Worm (Caenorhabditis elegans) whole organism, midembryonic: ENCODE data around the gene F49E8.7.

Experiments
- T22C8.4 ChIP-seq: fragments of 200-800 bp; sonication (Bioruptor generic); IDR thresholded peaks from 2 replicates; pipeline ENCODE4 v1.3.6; 2022; ENCODE audit warnings: missing genetic modification characterization, missing compliant biosample characterization
- cog-1 ChIP-seq: sonication (generic microtip); optimal IDR thresholded peaks from 2 replicates; lab custom pipeline; 2016; ENCODE audit warnings: missing genetic modification characterization, missing compliant biosample characterization
- flt-1 ChIP-seq: fragments of 200-800 bp; sonication (Bioruptor generic); IDR thresholded peaks from 2 replicates; pipeline ENCODE4 v1.3.6; 2022; ENCODE audit warnings: missing genetic modification characterization, missing compliant biosample characterization
- klf-2 ChIP-seq: fragments of 200-800 bp; sonication (Bioruptor generic); conservative IDR thresholded peaks from 2 replicates; pipeline ENCODE4 v1.3.6; 2022; ENCODE audit warnings: missing genetic modification reagents, missing genetic modification characterization, missing compliant biosample characterization
- med-1 ChIP-seq: sonication (generic microtip); optimal IDR thresholded peaks from 2 replicates; lab custom pipeline; 2017; ENCODE audit warnings: missing genetic modification characterization, mild to moderate bottlenecking, missing compliant biosample characterization, antibody characterized with exemption, missing genetic modification reagents; ENCODE audit not compliant: insufficient read depth
- ref-1 ChIP-seq: fragments of 200-800 bp; sonication (Bioruptor generic); conservative IDR thresholded peaks from 2 replicates; pipeline ENCODE4 v1.3.6; 2022; ENCODE audit warnings: missing genetic modification reagents, missing genetic modification characterization, missing compliant biosample characterization
- tab-1 ChIP-seq: fragments of 200-800 bp; sonication (Bioruptor generic); IDR thresholded peaks from 2 replicates; pipeline ENCODE4 v1.3.6; 2022; ENCODE audit warnings: missing genetic modification characterization, missing compliant biosample characterization
- ztf-23 ChIP-seq: fragments of 200-800 bp; sonication (Bioruptor generic); IDR thresholded peaks from 2 replicates; pipeline ENCODE4 v1.3.6; 2022; ENCODE audit warnings: missing genetic modification reagents, missing genetic modification characterization, missing compliant biosample characterization
- ztf-29 ChIP-seq: fragments of 200-800 bp; sonication (Bioruptor generic); IDR thresholded peaks from 2 replicates; pipeline ENCODE4 v1.3.6; 2022; ENCODE audit warnings: missing genetic modification reagents, missing genetic modification characterization, missing compliant biosample characterization

DNA sequence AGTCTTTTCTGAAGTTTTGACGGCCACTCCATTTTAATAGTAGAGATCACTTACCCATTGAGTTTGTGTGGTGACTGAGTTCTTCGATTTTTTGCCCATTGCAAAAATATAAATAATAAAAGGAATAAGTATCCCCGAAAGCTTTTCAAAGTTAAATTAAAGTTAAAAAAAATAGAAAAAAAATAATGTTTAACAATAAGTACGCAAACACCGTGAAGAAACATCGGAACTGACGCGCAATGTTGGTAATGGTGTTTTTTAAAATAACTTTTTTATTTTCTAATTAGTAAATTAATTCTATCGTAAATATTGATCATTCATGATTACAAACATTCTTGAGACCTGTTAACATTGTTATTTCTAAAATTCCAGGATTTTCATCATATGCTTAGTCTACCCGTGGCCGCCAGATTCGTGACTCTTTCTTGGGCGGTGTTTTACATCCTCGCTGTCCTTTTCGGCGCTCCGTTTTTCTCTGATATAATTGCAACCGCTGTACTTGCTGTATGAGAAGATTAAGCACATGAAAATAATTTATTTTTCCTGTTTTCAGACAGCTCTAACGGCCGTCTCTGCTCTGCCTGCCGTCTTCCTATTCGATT, at the start of gene F49E8.7, which contains the start of the genes F49E8.8 and nprl-2:
- TF ChIP-seq tab-1 (GFP tag; lab: Robert Waterston, UW) (no peak), flt-1 (GFP tag; lab: Robert Waterston, UW) (no peak), T22C8.4 (no peak), ref-1 (GFP tag; lab: Robert Waterston, UW) (no peak), ztf-29 (no peak), ztf-23 (no peak), cog-1 (tag; lab: Kevin White, UChicago) (no peak), med-1 (GFP tag; lab: Kevin White, UChicago) (no peak), klf-2 (no peak)
